Fruit fly (Drosophila melanogaster) whole organism, wandering third instar larva: ENCODE measurements around the gene Roc1a.

Experiments used
- Abd-B ChIP-seq: fragments of >200 bp; optimal IDR thresholded peaks from 2 replicates; lab custom pipeline; 2017; ENCODE audit warnings: missing biosample characterization, missing genetic modification characterization
- CG32264 ChIP-seq: fragments of 200-800 bp; sonication (Bioruptor generic); optimal IDR thresholded peaks from 2 replicates; lab custom pipeline; 2016; ENCODE audit warnings: missing biosample characterization, missing genetic modification characterization
- CG9705 ChIP-seq: fragments of 200-800 bp; sonication (Bioruptor generic); optimal IDR thresholded peaks from 2 replicates; lab custom pipeline; 2018; ENCODE audit warnings: missing biosample characterization, mild to moderate bottlenecking, missing genetic modification characterization
- CrebA ChIP-seq: fragments of 200-800 bp; sonication (Bioruptor generic); optimal IDR thresholded peaks from 2 replicates; lab custom pipeline; 2016; ENCODE audit warnings: missing biosample characterization, mild to moderate bottlenecking, missing genetic modification characterization, borderline replicate concordance
- Dfd ChIP-seq: fragments of >200 bp; optimal IDR thresholded peaks from 2 replicates; lab custom pipeline; 2017; ENCODE audit warnings: missing biosample characterization, missing genetic modification characterization
- Dif ChIP-seq: fragments of 200-275, 200-300 bp; sonication (Bioruptor generic); optimal IDR thresholded peaks from 2 replicates; lab custom pipeline; 2018; ENCODE audit warnings: missing biosample characterization, missing genetic modification characterization; ENCODE audit not compliant: partially characterized antibody
- GATAd ChIP-seq: sonication (Bioruptor generic); optimal IDR thresholded peaks from 2 replicates; lab custom pipeline; 2016; ENCODE audit warnings: missing biosample characterization, missing genetic modification characterization
- HLH106 ChIP-seq: fragments of 200-800 bp; optimal IDR thresholded peaks from 3 replicates; lab custom pipeline; 2019; ENCODE audit warnings: missing biosample characterization, mild to moderate bottlenecking, missing genetic modification characterization, moderate library complexity
- Hnf4 ChIP-seq: fragments of 200-800 bp; sonication (Bioruptor generic); optimal IDR thresholded peaks from 2 replicates; lab custom pipeline; 2016; ENCODE audit warnings: missing biosample characterization, mild to moderate bottlenecking, missing genetic modification characterization
- Hr78 ChIP-seq: fragments of >200 bp; optimal IDR thresholded peaks from 2 replicates; lab custom pipeline; 2017; ENCODE audit warnings: missing biosample characterization, missing genetic modification characterization
- Hr83 ChIP-seq: fragments of 200-300 bp; sonication (Bioruptor generic); optimal IDR thresholded peaks from 2 replicates; lab custom pipeline; 2016; ENCODE audit warnings: missing biosample characterization, mild to moderate bottlenecking, missing genetic modification characterization, moderate library complexity; ENCODE audit not compliant: poor library complexity, severe bottlenecking
- Jra ChIP-seq: sonication (Bioruptor generic); optimal IDR thresholded peaks from 2 replicates; lab custom pipeline; 2016; ENCODE audit warnings: missing biosample characterization, missing genetic modification characterization
- Mio ChIP-seq: sonication (Bioruptor generic); optimal IDR thresholded peaks from 2 replicates; lab custom pipeline; 2016; ENCODE audit warnings: missing biosample characterization, missing genetic modification characterization
- Myc ChIP-seq: fragments of >200 bp; optimal IDR thresholded peaks from 2 replicates; lab custom pipeline; 2017
- N ChIP-seq: fragments of >200 bp; optimal IDR thresholded peaks from 2 replicates; lab custom pipeline; 2018; ENCODE audit warnings: missing biosample characterization, missing external identifiers, missing genetic modification characterization
- OdsH ChIP-seq: fragments of 200-800 bp; sonication (Bioruptor generic); optimal IDR thresholded peaks from 2 replicates; lab custom pipeline; 2016; ENCODE audit warnings: missing biosample characterization, mild to moderate bottlenecking, missing genetic modification characterization
- Rel ChIP-seq, 2 experiments: fragments of 200-800 bp; sonication (Bioruptor generic) in 1 of 2; optimal IDR thresholded peaks; 2 replicates in 1 of 2; 3 replicates in 1 of 2; lab custom pipeline; 2016 to 2019; ENCODE audit warnings: mild to moderate bottlenecking in 2 of 2, missing biosample characterization in 2 of 2, missing genetic modification characterization in 2 of 2, moderate library complexity in 1 of 2
- Sp1 ChIP-seq: fragments of 200-800 bp; sonication (Bioruptor generic); optimal IDR thresholded peaks from 3 replicates; lab custom pipeline; 2019; ENCODE audit warnings: missing biosample characterization, mild to moderate bottlenecking, missing genetic modification characterization, moderate library complexity
- Vsx2 ChIP-seq: fragments of 200-300, 225-300 bp; sonication (Bioruptor generic); optimal IDR thresholded peaks from 2 replicates; lab custom pipeline; 2018; ENCODE audit warnings: missing biosample characterization, missing genetic modification characterization; ENCODE audit not compliant: partially characterized antibody
- br ChIP-seq: fragments of 200-800 bp; sonication (Bioruptor generic); optimal IDR thresholded peaks from 2 replicates; lab custom pipeline; 2016; ENCODE audit warnings: missing biosample characterization, missing genetic modification characterization
- brk ChIP-seq: fragments of 200-800 bp; sonication (Bioruptor generic); optimal IDR thresholded peaks from 2 replicates; lab custom pipeline; 2016; ENCODE audit warnings: missing biosample characterization, mild to moderate bottlenecking, missing genetic modification characterization
- dl ChIP-seq, 2 experiments: fragments of 175-275, 200-275 bp in 1 of 2; fragments of 200-275 bp in 1 of 2; sonication (Bioruptor generic); optimal IDR thresholded peaks; lab custom pipeline; 2018; ENCODE audit warnings: mild to moderate bottlenecking in 2 of 2, missing biosample characterization in 2 of 2, missing genetic modification characterization in 2 of 2, moderate library complexity in 2 of 2; ENCODE audit not compliant: partially characterized antibody in 2 of 2, insufficient read depth in 1 of 2
- dmrt93B ChIP-seq: fragments of 200-800 bp; sonication (Bioruptor generic); optimal IDR thresholded peaks from 2 replicates; lab custom pipeline; 2018; ENCODE audit warnings: missing biosample characterization, mild to moderate bottlenecking, missing genetic modification characterization
- dsf ChIP-seq: sonication (Bioruptor generic); optimal IDR thresholded peaks from 2 replicates; lab custom pipeline; 2016; ENCODE audit warnings: missing biosample characterization, missing genetic modification characterization, borderline replicate concordance
- ey ChIP-seq: fragments of 200-800 bp; sonication (Bioruptor generic); optimal IDR thresholded peaks from 2 replicates; lab custom pipeline; 2016; ENCODE audit warnings: missing biosample characterization, missing genetic modification characterization
- fru ChIP-seq: fragments of 200-800 bp; sonication (Bioruptor generic); optimal IDR thresholded peaks from 3 replicates; lab custom pipeline; 2016; ENCODE audit warnings: missing biosample characterization, mild to moderate bottlenecking, missing genetic modification characterization
- h ChIP-seq: fragments of 200-800 bp; sonication (Bioruptor generic); optimal IDR thresholded peaks from 3 replicates; lab custom pipeline; 2016; ENCODE audit warnings: missing biosample characterization, mild to moderate bottlenecking, missing genetic modification characterization
- jim ChIP-seq: fragments of 175-275, 200-325 bp; sonication (Bioruptor generic); optimal IDR thresholded peaks from 2 replicates; lab custom pipeline; 2016; ENCODE audit warnings: missing biosample characterization, mild to moderate bottlenecking, missing genetic modification characterization
- lola ChIP-seq: fragments of >200 bp; optimal IDR thresholded peaks from 2 replicates; lab custom pipeline; 2017; ENCODE audit warnings: missing biosample characterization, missing genetic modification characterization
- pan ChIP-seq: fragments of >200 bp; optimal IDR thresholded peaks from 2 replicates; lab custom pipeline; 2017
- psq ChIP-seq: fragments of 200-800 bp; sonication (Bioruptor generic); optimal IDR thresholded peaks from 3 replicates; lab custom pipeline; 2017; ENCODE audit warnings: missing biosample characterization, mild to moderate bottlenecking, missing genetic modification characterization, moderate library complexity
- rgr ChIP-seq: fragments of 200-800 bp; sonication (Bioruptor generic); optimal IDR thresholded peaks from 3 replicates; lab custom pipeline; 2016; ENCODE audit warnings: missing biosample characterization, mild to moderate bottlenecking, missing genetic modification characterization
- sage ChIP-seq: fragments of 200-800 bp; sonication (Bioruptor generic); optimal IDR thresholded peaks from 2 replicates; lab custom pipeline; 2016; ENCODE audit warnings: missing biosample characterization, mild to moderate bottlenecking, missing genetic modification characterization
- sv ChIP-seq: fragments of 200-800 bp; sonication (Bioruptor generic); optimal IDR thresholded peaks from 3 replicates; lab custom pipeline; 2016; ENCODE audit warnings: missing biosample characterization, missing genetic modification characterization
- tai ChIP-seq: sonication (Bioruptor generic); optimal IDR thresholded peaks from 2 replicates; lab custom pipeline; 2016; ENCODE audit warnings: missing biosample characterization, missing genetic modification characterization
- usp ChIP-seq: fragments of >200 bp; optimal IDR thresholded peaks from 2 replicates; lab custom pipeline; 2017; ENCODE audit warnings: missing biosample characterization, missing genetic modification characterization
- woc ChIP-seq: sonication (Bioruptor generic); optimal IDR thresholded peaks from 2 replicates; lab custom pipeline; 2016; ENCODE audit warnings: missing biosample characterization, mild to moderate bottlenecking, missing genetic modification characterization

The Roc1a gene

dm6 chrX:610048-610447, 37.1 kb upstream of the Roc1a start:
- TF ChIP-seq Jra (GFP tag; lab: Kevin White, UChicago): no peak
- no peak for TF ChIP-seq lola (GFP tag; lab: Kevin White, UChicago)
- no peak for TF ChIP-seq N (GFP tag; lab: Kevin White, UChicago)
- TF ChIP-seq pan (lab: Kevin White, UChicago): no peak
- no peak for TF ChIP-seq sv (GFP tag; lab: Kevin White, UChicago)
- TF ChIP-seq Myc: no peak
- TF ChIP-seq HLH106 (tag; lab: Kevin White, UChicago): no peak
- no peak for TF ChIP-seq Hr78 (GFP tag; lab: Kevin White, UChicago)
- no peak for TF ChIP-seq tai (GFP tag; lab: Kevin White, UChicago)
- no peak for TF ChIP-seq dmrt93B (GFP tag; lab: Kevin White, UChicago)
- TF ChIP-seq fru (GFP tag; lab: Kevin White, UChicago): no peak
- no peak for TF ChIP-seq dl (GFP tag; optimal IDR thresholded peaks at IDR 0.05; lab: Kevin White, UChicago; ENCODE audit: insufficient read depth in 1 of 2, partially characterized antibody in 2 of 2)
- no peak for TF ChIP-seq ey (GFP tag; lab: Kevin White, UChicago)
- no peak for TF ChIP-seq psq (GFP tag; lab: Kevin White, UChicago)
- TF ChIP-seq OdsH (GFP tag; lab: Kevin White, UChicago): no peak
- TF ChIP-seq Dfd (GFP tag; lab: Kevin White, UChicago): no peak

dm6 chrX:616761-617476, 30.2 kb upstream of the Roc1a start:
- TF ChIP-seq sage (GFP tag; lab: Kevin White, UChicago) (no peak), sv (GFP tag; lab: Kevin White, UChicago) (no peak), N (GFP tag; lab: Kevin White, UChicago) (peak; percentile 3), dl (GFP tag; optimal IDR thresholded peaks at IDR 0.05; lab: Kevin White, UChicago; ENCODE audit: insufficient read depth in 1 of 2, partially characterized antibody in 2 of 2) (no peak), Jra (GFP tag; lab: Kevin White, UChicago) (peak; percentile 23), lola (GFP tag; lab: Kevin White, UChicago) (no peak), Myc (no peak), Rel (GFP tag; optimal IDR thresholded peaks at IDR 0.05; lab: Kevin White, UChicago) (no peak), Rel (tag; optimal IDR thresholded peaks at IDR 0.05; lab: Kevin White, UChicago) (peak; percentile 81), ey (GFP tag; lab: Kevin White, UChicago) (no peak), dmrt93B (GFP tag; lab: Kevin White, UChicago) (no peak), CG9705 (no peak), br (GFP tag; lab: Kevin White, UChicago) (peak; percentile 34), tai (GFP tag; lab: Kevin White, UChicago) (no peak), jim (GFP tag; lab: Kevin White, UChicago) (no peak), Hnf4 (no peak), OdsH (GFP tag; lab: Kevin White, UChicago) (peak; percentile 2), rgr (GFP tag; lab: Kevin White, UChicago) (no peak), Abd-B (GFP tag; lab: Kevin White, UChicago) (no peak), Dif (GFP tag; lab: Kevin White, UChicago) (no peak), Hr83 (no peak), Hr78 (GFP tag; lab: Kevin White, UChicago) (no peak), fru (GFP tag; lab: Kevin White, UChicago) (peak; percentile 10), brk (GFP tag; lab: Kevin White, UChicago) (no peak), h (no peak), Sp1 (GFP tag; lab: Kevin White, UChicago) (no peak), woc (GFP tag; lab: Kevin White, UChicago) (no peak), Mio (GFP tag; lab: Kevin White, UChicago) (no peak), Vsx2 (no peak)

- TF ChIP-seq Mio (GFP tag; lab: Kevin White, UChicago) (no peak), Hnf4 (peak; percentile 62), CrebA (GFP tag; lab: Kevin White, UChicago) (no peak), dl (GFP tag; optimal IDR thresholded peaks at IDR 0.05; lab: Kevin White, UChicago; ENCODE audit: insufficient read depth in 1 of 2, partially characterized antibody in 2 of 2) (no peak), Hr83 (peak; percentile 40), jim (GFP tag; lab: Kevin White, UChicago) (no peak), usp (GFP tag; lab: Kevin White, UChicago) (no peak), Hr78 (GFP tag; lab: Kevin White, UChicago) (no peak), sage (GFP tag; lab: Kevin White, UChicago) (no peak), brk (GFP tag; lab: Kevin White, UChicago) (no peak), GATAd (GFP tag; lab: Kevin White, UChicago) (no peak), br (GFP tag; lab: Kevin White, UChicago) (no peak), h (peak; percentile 29), Dif (GFP tag; lab: Kevin White, UChicago) (no peak), woc (GFP tag; lab: Kevin White, UChicago) (no peak), Jra (GFP tag; lab: Kevin White, UChicago) (no peak), N (GFP tag; lab: Kevin White, UChicago) (no peak), Sp1 (GFP tag; lab: Kevin White, UChicago) (no peak), lola (GFP tag; lab: Kevin White, UChicago) (no peak), fru (GFP tag; lab: Kevin White, UChicago) (no peak), ey (GFP tag; lab: Kevin White, UChicago) (no peak), OdsH (GFP tag; lab: Kevin White, UChicago) (no peak), sv (GFP tag; lab: Kevin White, UChicago) (peak; percentile 18), dmrt93B (GFP tag; lab: Kevin White, UChicago) (no peak), CG32264 (GFP tag; lab: Kevin White, UChicago) (no peak), HLH106 (tag; lab: Kevin White, UChicago) (no peak), CG9705 (no peak), Vsx2 (no peak), Abd-B (GFP tag; lab: Kevin White, UChicago) (no peak), Rel (GFP tag; optimal IDR thresholded peaks at IDR 0.05; lab: Kevin White, UChicago) (no peak), Rel (tag; optimal IDR thresholded peaks at IDR 0.05; lab: Kevin White, UChicago) (no peak), psq (GFP tag; lab: Kevin White, UChicago) (no peak), pan (lab: Kevin White, UChicago) (no peak), dsf (no peak), Dfd (GFP tag; lab: Kevin White, UChicago) (no peak)
Measured at dm6 chrX:617477-617795, 29.7 kb upstream of the Roc1a start.
